Worm (Caenorhabditis elegans): ENCODE results near the gene Y77E11A.23.
A peak's percentile ranks its signal among the peaks of the same experiment; 100 is the strongest.

Y77E11A.23 gene

ce11 chrIV:1407507-1407906 lies 22.7 kb downstream of the Y77E11A.23 start:
- TF ChIP-seq ztf-1 (GFP tag; conservative IDR thresholded peaks at IDR 0.05) (no peak), F13H6.1 (tag; optimal IDR thresholded peaks at IDR 0.05) (no peak), mab-5 (tag; optimal IDR thresholded peaks at IDR 0.05) (no peak), sma-3 (GFP tag; optimal IDR thresholded peaks at IDR 0.05) (no peak), ceh-16 (tag; optimal IDR thresholded peaks at IDR 0.05) (no peak), lin-13 (GFP tag; optimal IDR thresholded peaks at IDR 0.05) (no peak), alr-1 (tag; optimal IDR thresholded peaks at IDR 0.05) (no peak), dmd-4 (tag; optimal IDR thresholded peaks at IDR 0.05) (no peak), nhr-21 (tag; optimal IDR thresholded peaks at IDR 0.05) (no peak), C34F6.9 (tag; optimal IDR thresholded peaks at IDR 0.05) (no peak), Y55F3AM.14 (GFP tag; optimal IDR thresholded peaks at IDR 0.05) (no peak), zag-1 (tag; optimal IDR thresholded peaks at IDR 0.05) (no peak), unc-62 (GFP tag; optimal IDR thresholded peaks at IDR 0.05) (no peak), R02D3.7 (tag; optimal IDR thresholded peaks at IDR 0.05) (no peak), ztf-11 (tag; optimal IDR thresholded peaks at IDR 0.05) (no peak), lsy-2 (tag; optimal IDR thresholded peaks at IDR 0.05) (no peak), unc-39 (tag; optimal IDR thresholded peaks at IDR 0.05) (no peak), skn-1 (tag; optimal IDR thresholded peaks at IDR 0.05) (no peak)

ce11 chrIV:1407049-1407448 lies 23.1 kb downstream of the Y77E11A.23 start:
- no peak for TF ChIP-seq ZK546.5 (tag; optimal IDR thresholded peaks at IDR 0.05)
- no peak for TF ChIP-seq nhr-129 (tag; optimal IDR thresholded peaks at IDR 0.05)
- no peak for TF ChIP-seq nhr-6 (tag; optimal IDR thresholded peaks at IDR 0.05)
- TF ChIP-seq fos-1 (tag; optimal IDR thresholded peaks at IDR 0.05): no peak
- TF ChIP-seq dmd-4 (tag; optimal IDR thresholded peaks at IDR 0.05): no peak
- no peak for TF ChIP-seq elt-3 (tag; optimal IDR thresholded peaks at IDR 0.05)
- TF ChIP-seq skn-1 (tag; optimal IDR thresholded peaks at IDR 0.05): no peak
- no peak for TF ChIP-seq ceh-82 (tag; optimal IDR thresholded peaks at IDR 0.05)
- no peak for TF ChIP-seq unc-39 (tag; optimal IDR thresholded peaks at IDR 0.05)
- no peak for TF ChIP-seq zag-1 (tag; optimal IDR thresholded peaks at IDR 0.05)
- no peak for TF ChIP-seq unc-55 (GFP tag; optimal IDR thresholded peaks at IDR 0.05)
- no peak for TF ChIP-seq R02D3.7 (tag; optimal IDR thresholded peaks at IDR 0.05)
- no peak for TF ChIP-seq nhr-10 (tag; optimal IDR thresholded peaks at IDR 0.05)
- TF ChIP-seq nhr-77 (tag; optimal IDR thresholded peaks at IDR 0.05): no peak
- no peak for TF ChIP-seq sem-4 (tag; optimal IDR thresholded peaks at IDR 0.05)
- no peak for TF ChIP-seq nhr-11 (tag; optimal IDR thresholded peaks at IDR 0.05)

- TF ChIP-seq nhr-6 (tag; optimal IDR thresholded peaks at IDR 0.05) (no peak), alr-1 (tag; optimal IDR thresholded peaks at IDR 0.05) (no peak), sma-3 (GFP tag; optimal IDR thresholded peaks at IDR 0.05) (no peak), nhr-129 (tag; optimal IDR thresholded peaks at IDR 0.05) (no peak), nhr-77 (tag; optimal IDR thresholded peaks at IDR 0.05) (no peak), zag-1 (tag; optimal IDR thresholded peaks at IDR 0.05) (no peak), mab-5 (tag; optimal IDR thresholded peaks at IDR 0.05) (no peak), aly-2 (tag; optimal IDR thresholded peaks at IDR 0.05) (no peak), nhr-10 (tag; optimal IDR thresholded peaks at IDR 0.05) (no peak), nhr-12 (tag; optimal IDR thresholded peaks at IDR 0.05) (no peak), skn-1 (tag; optimal IDR thresholded peaks at IDR 0.05) (no peak), mbf-1 (tag; optimal IDR thresholded peaks at IDR 0.05) (no peak), fos-1 (tag; optimal IDR thresholded peaks at IDR 0.05) (no peak), elt-3 (tag; optimal IDR thresholded peaks at IDR 0.05) (no peak), snpc-4 (tag; optimal IDR thresholded peaks at IDR 0.05) (no peak)
Observed at ce11 chrIV:1406267-1406666, 23.9 kb downstream of the Y77E11A.23 start, which contains the start of gene spp-31. spp-31 (plus strand) TSS chrIV:1406567.

ce11 chrIV:1405780-1406179 lies 24.4 kb downstream of the Y77E11A.23 start:
- TF ChIP-seq ztf-11 (tag; optimal IDR thresholded peaks at IDR 0.05) (no peak), C34F6.9 (tag; optimal IDR thresholded peaks at IDR 0.05) (no peak), fos-1 (tag; optimal IDR thresholded peaks at IDR 0.05) (peak; percentile 35)

ce11 chrIV:1403960-1404359 lies 26.2 kb downstream of the Y77E11A.23 start:
- TF ChIP-seq gmeb-1 (tag; optimal IDR thresholded peaks at IDR 0.05): peak; percentile 11
- no peak for TF ChIP-seq nhr-237 (tag; optimal IDR thresholded peaks at IDR 0.05)
- no peak for TF ChIP-seq crh-2 (tag; optimal IDR thresholded peaks at IDR 0.05)
